Fruit fly (Drosophila melanogaster): Measurements from ENCODE around the gene CG6106.

CG6106 gene

dm6 chrX:18358352-18358931, at the start of gene CG6106:
Gene CG6106, plus strand, starts transcription at chrX:18358881.
- TF ChIP-seq Snoo (tag; optimal IDR thresholded peaks at IDR 0.05): no peak
- no peak for TF ChIP-seq CG8159 (tag; optimal IDR thresholded peaks at IDR 0.05)
- TF ChIP-seq gl (tag; optimal IDR thresholded peaks at IDR 0.05): no peak

DNA sequence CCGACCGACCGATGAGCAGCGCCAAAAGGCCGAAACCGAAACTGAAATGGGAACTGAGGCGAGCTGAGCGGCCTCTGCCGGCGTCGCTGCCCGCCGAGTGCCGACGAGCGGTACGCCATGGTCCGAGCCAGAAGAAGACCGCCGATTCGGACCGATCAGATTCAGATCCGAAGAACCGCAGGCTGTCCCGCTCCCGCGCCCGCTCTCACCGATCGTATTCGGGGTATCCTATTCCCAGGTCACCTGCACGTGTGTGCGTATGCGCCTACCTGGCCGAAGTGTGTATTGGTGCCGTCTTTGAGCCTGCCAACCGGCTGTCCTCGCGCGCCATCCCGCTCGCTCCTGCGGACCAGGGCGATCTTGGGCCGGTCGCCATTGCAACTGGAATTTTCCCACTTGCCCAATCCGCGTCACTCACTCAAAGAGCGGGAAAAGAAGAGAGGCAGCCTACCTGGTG, 49.4 kb upstream of the CG6106 start, which contains the start of gene upd1:
Gene upd1 (minus strand): TSS at position 51 of the 457 bp plus-strand sequence.
- TF ChIP-seq CG10348 (GFP tag; IDR thresholded peaks at IDR 0.05): no peak
- TF ChIP-seq CG13204 (GFP tag; optimal IDR thresholded peaks at IDR 0.05): peak; percentile 75
- TF ChIP-seq Ets98B (GFP tag; IDR thresholded peaks at IDR 0.05): no peak
- TF ChIP-seq CG15710 (tag; optimal IDR thresholded peaks at IDR 0.05): no peak
- TF ChIP-seq CG32121 (GFP tag; IDR thresholded peaks at IDR 0.05): no peak
- TF ChIP-seq Snoo (tag; optimal IDR thresholded peaks at IDR 0.05): no peak
- TF ChIP-seq CG8159 (tag; optimal IDR thresholded peaks at IDR 0.05): no peak
- TF ChIP-seq CG34367 (tag; optimal IDR thresholded peaks at IDR 0.05): no peak

DNA sequence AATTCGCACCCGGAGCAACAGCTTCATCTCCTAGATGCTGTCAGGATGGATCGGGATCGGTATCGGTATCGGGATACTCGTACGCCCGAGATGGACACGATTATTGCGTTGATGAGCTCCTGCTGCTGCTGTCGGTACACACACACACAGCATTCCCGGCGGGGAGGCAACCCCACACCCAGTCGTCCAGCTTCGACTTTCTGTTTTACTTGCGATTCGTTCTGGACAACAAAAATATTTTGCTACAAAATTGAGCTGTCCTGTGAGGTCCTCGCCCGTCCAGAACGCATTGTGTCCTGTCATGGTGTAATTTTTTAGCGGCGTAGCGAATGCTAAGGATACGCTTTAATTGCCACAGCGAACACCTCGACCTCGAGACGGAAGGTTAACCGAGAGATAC, 47.7 kb upstream of the CG6106 start:
- TF ChIP-seq CG32121 (GFP tag; IDR thresholded peaks at IDR 0.05) (no peak), CG8301 (tag; optimal IDR thresholded peaks at IDR 0.05) (no peak), CG34367 (tag; optimal IDR thresholded peaks at IDR 0.05) (no peak), rn (GFP tag; IDR thresholded peaks at IDR 0.05) (no peak), CG12605 (GFP tag; IDR thresholded peaks at IDR 0.05) (no peak), EcR (GFP tag; optimal IDR thresholded peaks at IDR 0.05) (no peak), Snoo (tag; optimal IDR thresholded peaks at IDR 0.05) (no peak), gl (tag; optimal IDR thresholded peaks at IDR 0.05) (no peak), D1 (tag; optimal IDR thresholded peaks at IDR 0.05) (no peak), CG9948 (tag; optimal IDR thresholded peaks at IDR 0.05) (no peak), CG4496 (GFP tag; IDR thresholded peaks at IDR 0.05) (no peak), CG15710 (tag; optimal IDR thresholded peaks at IDR 0.05) (no peak), CG10348 (GFP tag; IDR thresholded peaks at IDR 0.05) (no peak), CG17806 (tag; optimal IDR thresholded peaks at IDR 0.05) (no peak)

- TF ChIP-seq EcR (GFP tag; optimal IDR thresholded peaks at IDR 0.05) (peak; percentile 22), CG9948 (tag; optimal IDR thresholded peaks at IDR 0.05) (no peak), CG14655 (GFP tag; optimal IDR thresholded peaks at IDR 0.05) (no peak), CG4496 (GFP tag; IDR thresholded peaks at IDR 0.05) (peak; percentile 67; the same call in 2 of the 3 replicates), fd96Ca (GFP tag; IDR thresholded peaks at IDR 0.05) (peak; percentile 26; the same call in 1 of the 3 replicates), Ets98B (GFP tag; IDR thresholded peaks at IDR 0.05) (peak; percentile 27; the same call in 1 of the 2 replicates), Snoo (tag; optimal IDR thresholded peaks at IDR 0.05) (no peak), CG12605 (GFP tag; IDR thresholded peaks at IDR 0.05) (peak; percentile 86), CG13204 (GFP tag; optimal IDR thresholded peaks at IDR 0.05) (peak; percentile 94)
Measured at dm6 chrX:18312445-18312911, 46.2 kb upstream of the CG6106 start.

dm6 chrX:18315835-18316234, 42.8 kb upstream of the CG6106 start:
- TF ChIP-seq CG8159 (tag; optimal IDR thresholded peaks at IDR 0.05) (no peak), CG13204 (GFP tag; optimal IDR thresholded peaks at IDR 0.05) (peak; percentile 59), CG17806 (tag; optimal IDR thresholded peaks at IDR 0.05) (no peak), gl (tag; optimal IDR thresholded peaks at IDR 0.05) (no peak), Snoo (tag; optimal IDR thresholded peaks at IDR 0.05) (no peak), CG15710 (tag; optimal IDR thresholded peaks at IDR 0.05) (no peak)

DNA sequence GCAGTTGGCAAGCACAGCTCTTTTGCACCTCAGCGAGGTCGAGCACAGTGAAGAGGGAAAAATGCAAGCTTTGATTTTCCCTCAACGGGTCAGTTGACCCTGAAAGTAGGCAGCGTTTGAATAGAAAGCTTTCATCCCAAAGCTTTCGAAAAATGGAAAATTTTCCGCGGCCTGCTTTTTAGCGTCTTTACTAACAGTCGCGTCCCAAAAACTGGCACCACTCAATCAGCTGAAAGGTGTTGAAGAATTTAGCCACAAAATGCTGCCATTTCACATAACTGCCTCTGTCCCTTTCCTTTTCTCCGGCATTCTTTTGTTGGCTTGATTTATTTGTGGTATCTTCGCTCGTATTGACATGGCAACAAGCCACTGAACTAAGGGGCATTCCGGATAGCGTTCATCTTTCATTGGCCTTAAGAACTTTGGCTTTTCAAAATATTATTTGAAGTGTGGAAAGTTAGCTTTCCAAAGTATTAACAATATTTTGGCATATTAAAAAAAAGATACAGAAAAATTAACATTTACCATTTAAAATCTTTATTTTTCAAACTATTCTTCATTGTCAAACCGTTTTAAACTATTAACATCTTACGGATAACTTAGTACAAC, 38.7 kb upstream of the CG6106 start:
- no peak for TF ChIP-seq Pif1B (GFP tag; optimal IDR thresholded peaks at IDR 0.05)
- peak; percentile 46; the same call in 1 of the 3 replicates for TF ChIP-seq CG4496 (GFP tag; IDR thresholded peaks at IDR 0.05)
- peak; percentile 16; the same call in 1 of the 3 replicates for TF ChIP-seq fd96Ca (GFP tag; IDR thresholded peaks at IDR 0.05)
- no peak for TF ChIP-seq CG9948 (tag; optimal IDR thresholded peaks at IDR 0.05)
- no peak for TF ChIP-seq CG15710 (tag; optimal IDR thresholded peaks at IDR 0.05)
- TF ChIP-seq CG8301 (tag; optimal IDR thresholded peaks at IDR 0.05): no peak
- peak; percentile 41 for TF ChIP-seq CG14655 (GFP tag; optimal IDR thresholded peaks at IDR 0.05)
- no peak for TF ChIP-seq CG8159 (tag; optimal IDR thresholded peaks at IDR 0.05)
- no peak for TF ChIP-seq D1 (tag; optimal IDR thresholded peaks at IDR 0.05)
- TF ChIP-seq CG10348 (GFP tag; IDR thresholded peaks at IDR 0.05): no peak
- TF ChIP-seq EcR (GFP tag; optimal IDR thresholded peaks at IDR 0.05): no peak
- no peak for TF ChIP-seq Snoo (tag; optimal IDR thresholded peaks at IDR 0.05)

dm6 chrX:18320825-18321224, 37.9 kb upstream of the CG6106 start, which contains the start of gene CG6023:
Gene CG6023, minus strand, starts transcription at chrX:18321193.
- TF ChIP-seq Snoo (tag; optimal IDR thresholded peaks at IDR 0.05): no peak
- TF ChIP-seq CG4496 (GFP tag; IDR thresholded peaks at IDR 0.05): 0 out of 3 replicates have a peak, but pooled peaks have one; percentile 24
- TF ChIP-seq CG15710 (tag; optimal IDR thresholded peaks at IDR 0.05): no peak
- no peak for TF ChIP-seq CG12605 (GFP tag; IDR thresholded peaks at IDR 0.05)

Measured in whole organism, pupa.